Fruit fly (Drosophila melanogaster) Kc167 (cell line): ENCODE data around the gene DAAM.

ENCODE experiments used
- Myc ChIP-seq: fragments of >200 bp; optimal IDR thresholded peaks from 2 replicates; lab custom pipeline; 2017; ENCODE audit warnings: missing external identifiers
- Sin3A ChIP-seq: fragments of >200 bp; optimal IDR thresholded peaks from 2 replicates; lab custom pipeline; 2018; ENCODE audit warnings: missing external identifiers
- h ChIP-seq: fragments of >200 bp; optimal IDR thresholded peaks from 3 replicates; lab custom pipeline; 2018; ENCODE audit warnings: missing external identifiers
- insv ChIP-seq: fragments of >200 bp; optimal IDR thresholded peaks from 3 replicates; lab custom pipeline; 2018; ENCODE audit warnings: missing external identifiers
- psq ChIP-seq: fragments of >200 bp; optimal IDR thresholded peaks from 2 replicates; lab custom pipeline; 2017; ENCODE audit warnings: missing external identifiers
- ttk ChIP-seq: sonication (Bioruptor generic); optimal IDR thresholded peaks from 2 replicates; lab custom pipeline; 2017; ENCODE audit warnings: missing external identifiers

The DAAM gene

DNA sequence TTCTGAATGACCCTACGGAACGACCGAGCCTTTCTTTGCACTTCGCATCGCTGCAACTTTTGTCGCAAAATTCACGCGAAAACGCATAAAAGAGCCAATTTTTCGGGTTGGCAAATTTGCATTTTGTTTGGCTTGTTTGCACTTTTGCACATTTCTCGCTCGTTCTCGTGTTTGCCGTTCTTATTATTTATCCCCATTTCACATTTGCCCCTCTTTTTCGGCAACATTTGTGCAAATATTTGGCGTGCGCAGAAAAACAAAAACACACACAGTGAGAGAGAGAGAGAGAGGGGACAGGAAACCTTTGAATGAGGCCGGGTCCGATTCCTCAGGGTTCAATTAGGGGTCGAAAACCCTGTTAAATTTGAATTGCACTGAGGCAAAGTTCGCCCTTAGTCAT is 72.5 kb downstream of the DAAM start:
- no peak for TF ChIP-seq Sin3A (lab: Kevin White, UChicago)
- no peak for TF ChIP-seq h (lab: Kevin White, UChicago)
- TF ChIP-seq ttk (lab: Kevin White, UChicago): no peak
- TF ChIP-seq insv (lab: Kevin White, UChicago): no peak
- TF ChIP-seq psq: no peak
- TF ChIP-seq Myc (lab: Kevin White, UChicago): no peak

DNA sequence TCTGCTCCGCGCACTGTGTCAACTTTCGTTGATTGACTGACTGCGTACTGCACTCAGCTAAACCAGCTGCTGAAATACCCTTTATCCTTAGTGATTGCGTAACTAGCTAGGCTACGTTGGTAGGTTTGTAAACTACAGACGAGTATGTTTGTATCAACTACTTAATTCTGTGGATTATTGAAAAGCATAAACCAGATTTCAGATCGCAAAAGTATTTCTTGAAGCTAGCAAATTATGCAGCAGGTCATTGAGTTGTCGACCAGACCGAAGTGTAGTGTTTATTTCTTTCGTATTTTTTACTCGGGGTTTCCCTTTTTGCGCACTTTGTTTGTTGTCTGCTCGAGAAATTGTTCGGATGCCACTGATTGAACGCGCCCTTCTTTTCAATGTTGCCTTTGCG is 73.4 kb downstream of the DAAM start:
- TF ChIP-seq h (lab: Kevin White, UChicago) (no peak), Sin3A (lab: Kevin White, UChicago) (no peak), insv (lab: Kevin White, UChicago) (no peak), psq (no peak), ttk (lab: Kevin White, UChicago) (no peak), Myc (lab: Kevin White, UChicago) (no peak)

DNA sequence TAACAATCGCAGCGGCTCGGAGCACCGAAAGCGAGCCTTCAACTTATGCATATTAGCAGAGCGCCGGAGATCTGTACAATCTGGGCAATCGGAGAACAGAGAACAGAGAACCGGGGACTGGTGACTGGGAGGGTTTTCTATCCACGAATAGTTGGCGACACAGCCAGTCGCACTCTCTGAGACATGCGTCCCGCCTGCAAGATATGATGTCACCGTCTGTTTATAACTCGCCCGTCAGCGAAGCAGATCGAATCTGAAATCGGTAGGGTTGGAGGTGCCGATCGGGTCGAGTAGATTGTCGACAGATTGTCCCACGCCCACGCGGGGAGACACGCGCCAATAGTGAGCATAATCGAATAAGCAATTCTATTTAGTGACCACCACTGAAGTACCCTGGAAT is 80.1 kb downstream of the DAAM start:
- TF ChIP-seq ttk (lab: Kevin White, UChicago): no peak
- TF ChIP-seq psq: no peak
- TF ChIP-seq Myc (lab: Kevin White, UChicago): no peak
- no peak for TF ChIP-seq Sin3A (lab: Kevin White, UChicago)
- TF ChIP-seq insv (lab: Kevin White, UChicago): no peak
- no peak for TF ChIP-seq h (lab: Kevin White, UChicago)

DNA sequence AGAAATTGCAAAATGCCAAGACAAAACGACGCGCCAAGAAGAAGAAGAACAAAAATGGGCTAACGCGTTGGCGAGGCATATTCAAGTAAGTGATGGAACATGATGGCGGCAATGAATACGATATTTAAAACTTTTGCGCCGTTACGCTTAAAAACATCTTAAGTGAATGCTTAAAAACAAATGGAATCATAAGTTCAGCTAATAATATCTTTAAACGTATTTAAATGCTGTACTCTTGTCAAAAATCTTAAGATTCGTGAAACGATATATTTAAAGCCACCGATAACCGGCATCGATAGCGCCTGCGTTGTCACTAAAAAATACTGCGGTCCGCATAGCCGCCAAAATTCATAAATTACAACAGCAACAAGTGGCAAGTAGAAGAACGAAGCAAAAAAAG is 82.3 kb downstream of the DAAM start, which contains the start of gene CG11403:
Gene CG11403 (minus strand): TSS at position 53 of the 400 bp plus-strand sequence.
- TF ChIP-seq Myc (lab: Kevin White, UChicago) (no peak), Sin3A (lab: Kevin White, UChicago) (no peak), psq (no peak), h (lab: Kevin White, UChicago) (no peak), ttk (lab: Kevin White, UChicago) (no peak), insv (lab: Kevin White, UChicago) (no peak)
